Worm (Caenorhabditis elegans): ENCODE results near the gene srh-275.

Gene srh-275

DNA sequence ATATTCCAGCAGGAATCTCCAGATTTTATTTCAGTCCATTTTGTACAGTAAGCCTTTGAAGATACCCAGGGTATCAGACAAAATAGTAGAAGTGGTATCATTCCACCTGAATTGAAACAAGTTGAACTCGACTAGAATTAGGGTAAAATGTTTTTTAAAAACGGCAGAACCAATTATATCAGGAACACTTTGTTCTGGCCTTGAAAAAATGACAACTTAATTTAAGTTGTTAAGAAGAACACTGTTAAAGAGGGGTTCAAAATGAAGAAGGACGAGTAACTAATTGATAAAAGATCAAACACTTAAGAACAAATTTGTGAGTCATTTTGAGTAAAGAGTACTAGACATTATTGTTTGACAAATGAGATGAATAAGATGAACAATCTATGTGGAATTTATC lies 31.9 kb upstream of the srh-275 start, which contains the start of gene lmd-4:
Gene lmd-4 (minus strand): TSS at position 101 of the 400 bp plus-strand sequence.
- TF ChIP-seq zip-8 (tag; optimal IDR thresholded peaks at IDR 0.05) (no peak), bed-3 (GFP tag; optimal IDR thresholded peaks at IDR 0.05) (no peak), unc-39 (tag; optimal IDR thresholded peaks at IDR 0.05) (no peak), nhr-28 (tag; optimal IDR thresholded peaks at IDR 0.05) (no peak), snpc-4 (tag; optimal IDR thresholded peaks at IDR 0.05) (no peak), drap-1 (GFP tag; optimal IDR thresholded peaks at IDR 0.05) (no peak), nhr-237 (tag; optimal IDR thresholded peaks at IDR 0.05) (no peak), elt-3 (tag; optimal IDR thresholded peaks at IDR 0.05) (no peak), lin-13 (tag; optimal IDR thresholded peaks at IDR 0.05) (no peak), mep-1 (tag; optimal IDR thresholded peaks at IDR 0.05) (no peak), ham-2 (GFP tag; optimal IDR thresholded peaks at IDR 0.05) (no peak), ceh-43 (GFP tag; optimal IDR thresholded peaks at IDR 0.05) (no peak), hlh-1 (tag; optimal IDR thresholded peaks at IDR 0.05) (no peak), nhr-12 (tag; optimal IDR thresholded peaks at IDR 0.05) (no peak), M03D4.4 (tag; optimal IDR thresholded peaks at IDR 0.05) (no peak), unc-120 (tag; optimal IDR thresholded peaks at IDR 0.05; ENCODE audit: poor library complexity, severe bottlenecking) (no peak)

- TF ChIP-seq elt-1 (tag; optimal IDR thresholded peaks at IDR 0.05; ENCODE audit: borderline replicate concordance, insufficient read depth) (no peak), ces-1 (GFP tag; optimal IDR thresholded peaks at IDR 0.05) (no peak), unc-62 (GFP tag; optimal IDR thresholded peaks at IDR 0.05) (no peak), snpc-4 (tag; optimal IDR thresholded peaks at IDR 0.05) (no peak), cnd-1 (tag; optimal IDR thresholded peaks at IDR 0.05) (no peak), sptf-1 (tag; optimal IDR thresholded peaks at IDR 0.05) (no peak), nhr-28 (tag; optimal IDR thresholded peaks at IDR 0.05) (no peak), unc-39 (tag; optimal IDR thresholded peaks at IDR 0.05) (no peak), sem-2 (GFP tag; optimal IDR thresholded peaks at IDR 0.05) (no peak), nhr-12 (tag; optimal IDR thresholded peaks at IDR 0.05) (no peak), ztf-11 (tag; optimal IDR thresholded peaks at IDR 0.05) (no peak), ceh-83 (GFP tag; optimal IDR thresholded peaks at IDR 0.05) (no peak), lin-13 (tag; optimal IDR thresholded peaks at IDR 0.05) (no peak)
Measured at ce11 chrV:7321915-7322314, 30.9 kb upstream of the srh-275 start, which contains the start of gene F10G2.10. Gene F10G2.10 (plus strand): TSS chrV:7322215.

ce11 chrV:7325285-7325684 lies 27.5 kb upstream of the srh-275 start, which contains the start of gene srx-92:
Gene srx-92 (minus strand): TSS chrV:7325385.
- TF ChIP-seq sem-2 (GFP tag; optimal IDR thresholded peaks at IDR 0.05), result no peak
- TF ChIP-seq sptf-1 (tag; optimal IDR thresholded peaks at IDR 0.05), result no peak
- no peak for TF ChIP-seq nhr-28 (tag; optimal IDR thresholded peaks at IDR 0.05)
- TF ChIP-seq snpc-4 (tag; optimal IDR thresholded peaks at IDR 0.05), result no peak
- no peak for TF ChIP-seq unc-62 (GFP tag; optimal IDR thresholded peaks at IDR 0.05)
- TF ChIP-seq zip-8 (tag; optimal IDR thresholded peaks at IDR 0.05), result no peak
- no peak for TF ChIP-seq mls-2 (tag; optimal IDR thresholded peaks at IDR 0.05)
- TF ChIP-seq ztf-11 (tag; optimal IDR thresholded peaks at IDR 0.05), result no peak
- TF ChIP-seq blmp-1 (tag; optimal IDR thresholded peaks at IDR 0.05), result no peak
- no peak for TF ChIP-seq hlh-1 (tag; optimal IDR thresholded peaks at IDR 0.05)
- TF ChIP-seq pha-4 (tag; optimal IDR thresholded peaks at IDR 0.05), result no peak
- TF ChIP-seq M03D4.4 (tag; optimal IDR thresholded peaks at IDR 0.05), result no peak
- no peak for TF ChIP-seq lin-32 (GFP tag; optimal IDR thresholded peaks at IDR 0.05)
- TF ChIP-seq nhr-76 (tag; optimal IDR thresholded peaks at IDR 0.05), result no peak
- TF ChIP-seq tbx-8 (GFP tag; optimal IDR thresholded peaks at IDR 0.05), result no peak

ce11 chrV:7326928-7327327 lies 25.9 kb upstream of the srh-275 start, which contains the start of gene F10G2.4:
Gene F10G2.4 (plus strand): TSS chrV:7327228.
- TF ChIP-seq hlh-1 (tag; optimal IDR thresholded peaks at IDR 0.05) (no peak), ceh-39 (tag; optimal IDR thresholded peaks at IDR 0.05) (no peak), unc-62 (GFP tag; optimal IDR thresholded peaks at IDR 0.05) (no peak), tbx-8 (GFP tag; optimal IDR thresholded peaks at IDR 0.05) (no peak), M03D4.4 (tag; optimal IDR thresholded peaks at IDR 0.05) (no peak), pha-4 (tag; optimal IDR thresholded peaks at IDR 0.05) (no peak), nhr-76 (tag; optimal IDR thresholded peaks at IDR 0.05) (no peak), ztf-11 (tag; optimal IDR thresholded peaks at IDR 0.05) (no peak), nhr-12 (tag; optimal IDR thresholded peaks at IDR 0.05) (no peak), cnd-1 (tag; optimal IDR thresholded peaks at IDR 0.05) (no peak)

- no peak for TF ChIP-seq zip-8 (tag; optimal IDR thresholded peaks at IDR 0.05)
- no peak for TF ChIP-seq ces-1 (GFP tag; optimal IDR thresholded peaks at IDR 0.05)
- no peak for TF ChIP-seq M03D4.4 (tag; optimal IDR thresholded peaks at IDR 0.05)
Measured at ce11 chrV:7328092-7328491, 24.7 kb upstream of the srh-275 start, which contains the start of gene clec-7. Gene clec-7 (plus strand): TSS chrV:7328392.
